Fruit fly (Drosophila melanogaster) S2 (cell line): ENCODE measurements around the gene woc.

Experiments used
- CG8478 ChIP-seq: fragments of >200 bp; optimal IDR thresholded peaks from 2 replicates; lab custom pipeline; 2018
- CTCF ChIP-seq, 2 experiments: fragments of >200 bp; optimal IDR thresholded peaks; 2 replicates each; lab custom pipeline; 2018

dm6 chr3R:27250907-27251306 is 12.9 kb downstream of the woc start, which contains the start of the genes TTLL6B and TfIIA-L:
- TF ChIP-seq CG8478 (lab: Kevin White, UChicago) = no peak
- no peak for TF ChIP-seq CTCF (optimal IDR thresholded peaks at IDR 0.05; lab: Kevin White, UChicago)
